Fruit fly (Drosophila melanogaster) whole organism, embryonic: Measurements from ENCODE around the gene CG14881.

Experiments used
- Abd-B ChIP-seq: fragments of 200-800 bp; sonication (Bioruptor generic); optimal IDR thresholded peaks from 2 replicates; lab custom pipeline; 2018; ENCODE audit warnings: missing biosample characterization, mild to moderate bottlenecking, missing genetic modification characterization, moderate library complexity
- Aef1 ChIP-seq: fragments of 200-800 bp; sonication (Bioruptor generic); IDR thresholded peaks from 3 replicates; pipeline ENCODE4 v1.3.6; 2022; ENCODE audit warnings: missing biosample characterization, missing genetic modification characterization
- Atf6 ChIP-seq: fragments of 200-800 bp; sonication (Bioruptor generic); IDR thresholded peaks from 2 replicates; pipeline ENCODE4 v1.3.6; 2022; ENCODE audit warnings: missing biosample characterization, missing genetic modification characterization
- CG10565 ChIP-seq: fragments of 200-800 bp; sonication (Bioruptor generic); optimal IDR thresholded peaks from 3 replicates; lab custom pipeline; 2016; ENCODE audit warnings: missing biosample characterization, mild to moderate bottlenecking, missing genetic modification characterization
- CG11695 ChIP-seq: fragments of 200-800 bp; sonication (Bioruptor generic); IDR thresholded peaks from 3 replicates; pipeline ENCODE4 v1.3.6; 2022; ENCODE audit warnings: missing biosample characterization, missing genetic modification characterization
- CG12299 ChIP-seq: fragments of 200-800 bp; sonication (Bioruptor generic); optimal IDR thresholded peaks from 2 replicates; lab custom pipeline; 2018; ENCODE audit warnings: missing biosample characterization, mild to moderate bottlenecking, missing genetic modification characterization
- CG12391 ChIP-seq: fragments of 200-800 bp; sonication (Bioruptor generic); optimal IDR thresholded peaks from 3 replicates; lab custom pipeline; 2018; ENCODE audit warnings: missing biosample characterization, mild to moderate bottlenecking, missing genetic modification characterization, moderate library complexity
- CG14710 ChIP-seq: fragments of 200-800 bp; sonication (Bioruptor generic); optimal IDR thresholded peaks from 3 replicates; lab custom pipeline; 2019; ENCODE audit warnings: missing biosample characterization, mild to moderate bottlenecking, missing genetic modification characterization, moderate library complexity
- CG1602 ChIP-seq: fragments of 200-800 bp; sonication (Bioruptor generic); optimal IDR thresholded peaks from 3 replicates; lab custom pipeline; 2016; ENCODE audit warnings: missing biosample characterization, missing genetic modification characterization
- CG1603 ChIP-seq: fragments of 200-800 bp; sonication (Bioruptor generic); optimal IDR thresholded peaks from 2 replicates; lab custom pipeline; 2019; ENCODE audit warnings: missing biosample characterization, mild to moderate bottlenecking, missing genetic modification characterization, moderate library complexity
- CG16863 ChIP-seq: fragments of 200-800 bp; sonication (Bioruptor generic); optimal IDR thresholded peaks from 3 replicates; lab custom pipeline; 2016; ENCODE audit warnings: missing biosample characterization, missing genetic modification characterization
- CG17359 ChIP-seq: fragments of 200-800 bp; sonication (Bioruptor generic); optimal IDR thresholded peaks from 3 replicates; lab custom pipeline; 2018; ENCODE audit warnings: missing biosample characterization, mild to moderate bottlenecking, missing genetic modification characterization, moderate library complexity
- CG18011 ChIP-seq: fragments of 200-800 bp; sonication (Bioruptor generic); optimal IDR thresholded peaks from 2 replicates; lab custom pipeline; 2017; ENCODE audit warnings: missing biosample characterization, missing genetic modification characterization, mild to moderate bottlenecking, moderate library complexity, missing genotype
- CG2116 ChIP-seq: fragments of 200-800 bp; sonication (Bioruptor generic); optimal IDR thresholded peaks from 3 replicates; lab custom pipeline; 2018; ENCODE audit warnings: missing biosample characterization, mild to moderate bottlenecking, missing genetic modification characterization
- CG30431 ChIP-seq: fragments of 200-800 bp; sonication (Bioruptor generic); optimal IDR thresholded peaks from 2 replicates; lab custom pipeline; 2017; ENCODE audit warnings: missing biosample characterization, missing genetic modification characterization
- CG3838 ChIP-seq: fragments of 200-800 bp; sonication (Bioruptor generic); optimal IDR thresholded peaks from 3 replicates; lab custom pipeline; 2016; ENCODE audit warnings: missing biosample characterization, missing genetic modification characterization
- CG6272 ChIP-seq: fragments of 200-800 bp; sonication (Bioruptor generic); IDR thresholded peaks from 2 replicates; pipeline ENCODE4 v1.3.6; 2022; ENCODE audit warnings: missing biosample characterization, missing genetic modification characterization
- CG9817 ChIP-seq: fragments of 200-800 bp; sonication (Bioruptor generic); optimal IDR thresholded peaks from 2 replicates; lab custom pipeline; 2018; ENCODE audit warnings: missing biosample characterization, mild to moderate bottlenecking, missing genetic modification characterization, moderate library complexity
- D19B ChIP-seq: fragments of 200-800 bp; sonication (Bioruptor generic); optimal IDR thresholded peaks from 2 replicates; lab custom pipeline; 2017; ENCODE audit warnings: missing biosample characterization, mild to moderate bottlenecking, missing genetic modification characterization
- Dll ChIP-seq: fragments of 200-800 bp; sonication (Bioruptor generic); IDR thresholded peaks from 4 replicates; pipeline ENCODE4 v1.3.6; 2022; ENCODE audit warnings: missing biosample characterization, missing genetic modification characterization; ENCODE audit not compliant: partially characterized antibody
- Dref ChIP-seq: fragments of 200-800 bp; sonication (Bioruptor generic); IDR thresholded peaks from 2 replicates; pipeline ENCODE4 v1.3.6; 2022; ENCODE audit warnings: missing biosample characterization, missing genetic modification characterization
- Kr ChIP-seq: fragments of 200-800 bp; sonication (Bioruptor generic); optimal IDR thresholded peaks from 2 replicates; lab custom pipeline; 2017; ENCODE audit warnings: missing biosample characterization, mild to moderate bottlenecking, missing genetic modification characterization
- Med ChIP-seq: fragments of 200-800 bp; sonication (Bioruptor generic); peaks from one replicate; lab custom pipeline; 2016; ENCODE audit warnings: missing biosample characterization, missing genetic modification characterization, mild to moderate bottlenecking, inconsistent platforms, moderate library complexity
- Nf-YB ChIP-seq: fragments of 200-800 bp; sonication (Bioruptor generic); optimal IDR thresholded peaks from 3 replicates; lab custom pipeline; 2019; ENCODE audit warnings: missing biosample characterization, mild to moderate bottlenecking, missing genetic modification characterization, moderate library complexity
- Ravus ChIP-seq: fragments of 200-800 bp; sonication (Bioruptor generic); IDR thresholded peaks from 2 replicates; pipeline ENCODE4 v1.3.6; 2022; ENCODE audit warnings: missing biosample characterization, missing genetic modification characterization
- Usf ChIP-seq: fragments of 200-800 bp; sonication (Bioruptor generic); optimal IDR thresholded peaks from 2 replicates; lab custom pipeline; 2017; ENCODE audit warnings: missing genotype, missing biosample characterization, missing genetic modification characterization
- bowl ChIP-seq: fragments of 200-800 bp; sonication (Bioruptor generic); IDR thresholded peaks from 2 replicates; pipeline ENCODE4 v1.3.6; 2022; ENCODE audit warnings: missing biosample characterization, missing genetic modification characterization
- ci ChIP-seq: fragments of 200-800 bp; sonication (Bioruptor generic); IDR thresholded peaks from 3 replicates; pipeline ENCODE4 v1.3.6; 2022; ENCODE audit warnings: missing biosample characterization, missing genetic modification characterization
- ewg ChIP-seq: fragments of 200-800 bp; sonication (Bioruptor generic); optimal IDR thresholded peaks from 3 replicates; lab custom pipeline; 2017; ENCODE audit warnings: mild to moderate bottlenecking, missing biosample characterization, missing genetic modification reagents, missing genetic modification characterization
- gce ChIP-seq: fragments of 200-800 bp; sonication (Bioruptor generic); IDR thresholded peaks from 3 replicates; pipeline ENCODE4 v1.3.6; 2022; ENCODE audit warnings: missing biosample characterization, missing genetic modification characterization
- grau ChIP-seq: fragments of 200-800 bp; optimal IDR thresholded peaks from 3 replicates; lab custom pipeline; 2019; ENCODE audit warnings: missing biosample characterization, mild to moderate bottlenecking, missing genetic modification characterization, moderate library complexity
- grn ChIP-seq: fragments of 200-800 bp; sonication (Bioruptor generic); optimal IDR thresholded peaks from 3 replicates; lab custom pipeline; 2017; ENCODE audit warnings: missing biosample characterization, missing genetic modification characterization
- gro ChIP-seq: fragments of 200-800 bp; sonication (Bioruptor generic); optimal IDR thresholded peaks from 2 replicates; lab custom pipeline; 2016; ENCODE audit warnings: missing biosample characterization, missing genetic modification characterization
- h ChIP-seq: fragments of >200 bp; optimal IDR thresholded peaks from 2 replicates; lab custom pipeline; 2017
- hb ChIP-seq: fragments of 200-800 bp; sonication (Bioruptor generic); IDR thresholded peaks from 3 replicates; pipeline ENCODE4 v1.3.6; 2022; ENCODE audit warnings: missing biosample characterization, missing genetic modification characterization; ENCODE audit not compliant: partially characterized antibody
- hbn ChIP-seq: fragments of 200-800 bp; sonication (Bioruptor generic); IDR thresholded peaks from 2 replicates; pipeline ENCODE4 v1.3.6; 2022; ENCODE audit warnings: missing biosample characterization, missing genetic modification characterization; ENCODE audit not compliant: partially characterized antibody
- nmo ChIP-seq: fragments of 200-800 bp; sonication (Bioruptor generic); optimal IDR thresholded peaks from 2 replicates; lab custom pipeline; 2018; ENCODE audit warnings: missing biosample characterization, mild to moderate bottlenecking, missing genetic modification characterization, moderate library complexity
- pan ChIP-seq, 4 experiments: fragments of >200 bp in 3 of 4; fragments of 200-800 bp in 1 of 4; sonication (Bioruptor generic) in 1 of 4; optimal IDR thresholded peaks in 3 of 4; IDR thresholded peaks in 1 of 4; 2 replicates each; pipeline versions ENCODE4 v1.3.6 to Lab custom; 2017 to 2022; ENCODE audit warnings: missing biosample characterization in 2 of 4, missing genetic modification characterization in 2 of 4, mixed read lengths in 1 of 4
- rib ChIP-seq: fragments of 200-800 bp; sonication (Bioruptor generic); IDR thresholded peaks from 2 replicates; pipeline ENCODE4 v1.3.6; 2022; ENCODE audit warnings: missing biosample characterization, missing genetic modification characterization
- salm ChIP-seq: fragments of 200-800 bp; sonication (Bioruptor generic); optimal IDR thresholded peaks from 2 replicates; lab custom pipeline; 2018; ENCODE audit warnings: missing biosample characterization, mild to moderate bottlenecking, missing genetic modification characterization
- sd ChIP-seq: fragments of 200-800 bp; sonication (Bioruptor generic); optimal IDR thresholded peaks from 3 replicates; lab custom pipeline; 2018; ENCODE audit warnings: missing biosample characterization, mild to moderate bottlenecking, missing genetic modification characterization, moderate library complexity
- seq ChIP-seq: fragments of 200-800 bp; sonication (Bioruptor generic); IDR thresholded peaks from 2 replicates; pipeline ENCODE4 v1.3.6; 2022; ENCODE audit warnings: missing biosample characterization, missing genetic modification characterization
- stwl ChIP-seq: fragments of 200-800 bp; sonication (Bioruptor generic); optimal IDR thresholded peaks from 3 replicates; lab custom pipeline; 2018; ENCODE audit warnings: missing biosample characterization, mild to moderate bottlenecking, missing genetic modification characterization, moderate library complexity
- trh ChIP-seq: fragments of 200-800 bp; sonication (Bioruptor generic); optimal IDR thresholded peaks from 2 replicates; lab custom pipeline; 2016; ENCODE audit warnings: missing biosample characterization, missing genetic modification characterization
- ttk ChIP-seq: fragments of 200-800 bp; sonication (Bioruptor generic); IDR thresholded peaks from 2 replicates; pipeline ENCODE4 v2.1.2; 2022; ENCODE audit warnings: missing biosample characterization, missing genetic modification characterization
- twi ChIP-seq: fragments of 200-800 bp; optimal IDR thresholded peaks from 2 replicates; lab custom pipeline; 2019; ENCODE audit warnings: missing biosample characterization, mild to moderate bottlenecking, missing genetic modification characterization, moderate library complexity
- tx ChIP-seq: fragments of 200-800 bp; sonication (Bioruptor generic); optimal IDR thresholded peaks from 2 replicates; lab custom pipeline; 2016; ENCODE audit warnings: missing biosample characterization, missing genetic modification characterization
- usp ChIP-seq: fragments of >200 bp; optimal IDR thresholded peaks from 2 replicates; lab custom pipeline; 2017; ENCODE audit warnings: missing biosample characterization, missing genetic modification characterization
- wek ChIP-seq: fragments of 200-800 bp; sonication (Bioruptor generic); optimal IDR thresholded peaks from 3 replicates; lab custom pipeline; 2018; ENCODE audit warnings: missing biosample characterization, mild to moderate bottlenecking, missing genetic modification characterization, moderate library complexity

Gene CG14881

dm6 chr3R:16448378-16449134 is 13.9 kb downstream of the CG14881 start (continued):
- TF ChIP-seq CG30431 (GFP tag; lab: Kevin White, UChicago), result peak; percentile 72
- TF ChIP-seq Aef1 (GFP tag; lab: Robert Waterston, UW), result peak; percentile 72
- TF ChIP-seq seq, result no peak; the same call in 1 of the 2 replicates
- peak; percentile 60 for TF ChIP-seq CG11695
- TF ChIP-seq Nf-YB (GFP tag; lab: Kevin White, UChicago), result peak; percentile 27
- no peak for TF ChIP-seq hbn (GFP tag; lab: Robert Waterston, UW)
- TF ChIP-seq sd (tag; lab: Kevin White, UChicago), result peak; percentile 59
- peak; percentile 27; the same call in 1 of the 2 replicates for TF ChIP-seq rib
- TF ChIP-seq trh (GFP tag; lab: Kevin White, UChicago), result peak; percentile 8
- TF ChIP-seq gce (GFP tag; lab: Robert Waterston, UW), result peak; percentile 82
- TF ChIP-seq Med (GFP tag; lab: Kevin White, UChicago), result peak; percentile 95
- TF ChIP-seq bowl (GFP tag; lab: Robert Waterston, UW), result peak; percentile 27; the same call in 1 of the 2 replicates
- TF ChIP-seq CG1603 (tag; lab: Kevin White, UChicago), result peak; percentile 97
- peak; percentile 60 for TF ChIP-seq grau (tag; lab: Kevin White, UChicago)
- no peak for TF ChIP-seq CG18011 (GFP tag; lab: Kevin White, UChicago)
- TF ChIP-seq gro (GFP tag; lab: Kevin White, UChicago), result no peak
- peak; percentile 54 for TF ChIP-seq CG12299 (tag; lab: Kevin White, UChicago)
- TF ChIP-seq pan (optimal IDR thresholded peaks at IDR 0.05; lab: Kevin White, UChicago), result no peak
- TF ChIP-seq pan (GFP tag; optimal IDR thresholded peaks at IDR 0.05 in 1 of 2, IDR thresholded peaks at IDR 0.05 in 1 of 2), result peak in 1 of 2 experiments; percentile 79
- peak; percentile 64 for TF ChIP-seq CG12391 (tag; lab: Kevin White, UChicago)
- no peak for TF ChIP-seq CG2116 (GFP tag; lab: Kevin White, UChicago)
- peak; percentile 56 for TF ChIP-seq tx (GFP tag; lab: Kevin White, UChicago)
- peak; percentile 46 for TF ChIP-seq ewg
- TF ChIP-seq CG17359 (tag; lab: Kevin White, UChicago), result peak; percentile 85
- TF ChIP-seq D19B (GFP tag; lab: Kevin White, UChicago), result no peak
- no peak for TF ChIP-seq CG3838
- TF ChIP-seq Usf (GFP tag; lab: Kevin White, UChicago), result peak; percentile 8
- peak; percentile 54 for TF ChIP-seq CG14710
- peak; percentile 1 for TF ChIP-seq CG16863 (GFP tag; lab: Kevin White, UChicago)
- no peak for TF ChIP-seq usp (GFP tag; lab: Kevin White, UChicago)
- TF ChIP-seq twi (tag; lab: Kevin White, UChicago), result no peak
- TF ChIP-seq wek (GFP tag; lab: Kevin White, UChicago), result peak; percentile 75
- peak; percentile 42 for TF ChIP-seq Abd-B
- no peak for TF ChIP-seq Kr (GFP tag; lab: Kevin White, UChicago)
- peak; percentile 51 for TF ChIP-seq Ravus (GFP tag; lab: Robert Waterston, UW)
- peak; percentile 74 for TF ChIP-seq CG6272 (GFP tag; lab: Robert Waterston, UW)
- peak; percentile 49 for TF ChIP-seq CG1602 (GFP tag; lab: Kevin White, UChicago)
- TF ChIP-seq stwl, result no peak
- no peak for TF ChIP-seq Dll
- peak; percentile 66 for TF ChIP-seq CG9817 (tag; lab: Kevin White, UChicago)
- TF ChIP-seq h (lab: Kevin White, UChicago), result no peak
- TF ChIP-seq hb, result no peak
- peak; percentile 66 for TF ChIP-seq salm (tag; lab: Kevin White, UChicago)
- TF ChIP-seq ttk (GFP tag; lab: Robert Waterston, UW), result peak; percentile 73
- peak; percentile 65 for TF ChIP-seq nmo
- TF ChIP-seq grn (GFP tag; lab: Kevin White, UChicago), result no peak
- TF ChIP-seq Atf6 (GFP tag; lab: Robert Waterston, UW), result peak; percentile 57; the same call in 1 of the 2 replicates
- peak; percentile 96 for TF ChIP-seq ci (GFP tag; lab: Robert Waterston, UW)
- peak; percentile 24 for TF ChIP-seq CG10565 (GFP tag; lab: Kevin White, UChicago)
- TF ChIP-seq Dref (GFP tag; lab: Robert Waterston, UW), result no peak
